Fruit fly (Drosophila melanogaster) whole organism, pupa: Measurements from ENCODE around the gene Dpm2.
A peak's percentile ranks its signal among the peaks of the same experiment; 100 is the strongest.

Source experiments
- CG10348 ChIP-seq: fragments of 200-800 bp; sonication (Bioruptor generic); IDR thresholded peaks from 2 replicates; pipeline ENCODE4 v1.3.6; 2022; ENCODE audit warnings: missing biosample characterization, missing genetic modification characterization
- CG12605 ChIP-seq: fragments of 200-800 bp; sonication (Bioruptor generic); IDR thresholded peaks from 2 replicates; pipeline ENCODE4 v1.3.6; 2022; ENCODE audit warnings: missing biosample characterization, missing genetic modification characterization
- CG13204 ChIP-seq: fragments of 200-800 bp; sonication (Bioruptor generic); optimal IDR thresholded peaks from 2 replicates; lab custom pipeline; 2018; ENCODE audit warnings: missing biosample characterization, mild to moderate bottlenecking, missing genetic modification characterization, moderate library complexity
- CG14655 ChIP-seq: fragments of 200-800 bp; sonication (Bioruptor generic); optimal IDR thresholded peaks from 3 replicates; lab custom pipeline; 2017; ENCODE audit warnings: mild to moderate bottlenecking, missing biosample characterization, missing genetic modification reagents, missing genetic modification characterization
- CG15710 ChIP-seq: fragments of 200-800 bp; sonication (Bioruptor generic); optimal IDR thresholded peaks from 2 replicates; lab custom pipeline; 2018; ENCODE audit warnings: missing biosample characterization, mild to moderate bottlenecking, missing genetic modification characterization, moderate library complexity
- CG17806 ChIP-seq: fragments of 200-800 bp; sonication (Bioruptor generic); optimal IDR thresholded peaks from 2 replicates; lab custom pipeline; 2018; ENCODE audit warnings: missing biosample characterization, mild to moderate bottlenecking, missing genetic modification characterization, moderate library complexity
- CG32121 ChIP-seq: fragments of 200-800 bp; sonication (Bioruptor generic); IDR thresholded peaks from 2 replicates; pipeline ENCODE4 v1.3.6; 2022; ENCODE audit warnings: missing biosample characterization, missing genetic modification characterization
- CG34367 ChIP-seq: fragments of 200-800 bp; sonication (Bioruptor generic); optimal IDR thresholded peaks from 2 replicates; lab custom pipeline; 2018; ENCODE audit warnings: missing biosample characterization, mild to moderate bottlenecking, missing genetic modification characterization
- CG4496 ChIP-seq: fragments of 200-800 bp; sonication (Bioruptor generic); IDR thresholded peaks from 3 replicates; pipeline ENCODE4 v1.3.6; 2022; ENCODE audit warnings: missing biosample characterization, missing genetic modification characterization
- CG8159 ChIP-seq: fragments of 200-800 bp; sonication (Bioruptor generic); optimal IDR thresholded peaks from 3 replicates; lab custom pipeline; 2018; ENCODE audit warnings: missing biosample characterization, mild to moderate bottlenecking, missing genetic modification characterization, moderate library complexity
- CG8301 ChIP-seq: fragments of 200-800 bp; sonication (Bioruptor generic); optimal IDR thresholded peaks from 2 replicates; lab custom pipeline; 2018; ENCODE audit warnings: missing biosample characterization, mild to moderate bottlenecking, missing genetic modification characterization
- CG9948 ChIP-seq: fragments of 200-800 bp; sonication (Bioruptor generic); optimal IDR thresholded peaks from 2 replicates; lab custom pipeline; 2018; ENCODE audit warnings: missing biosample characterization, mild to moderate bottlenecking, missing genetic modification characterization, moderate library complexity
- D1 ChIP-seq: fragments of 200-800 bp; sonication (Bioruptor generic); optimal IDR thresholded peaks from 2 replicates; lab custom pipeline; 2018; ENCODE audit warnings: missing biosample characterization, mild to moderate bottlenecking, missing genetic modification characterization, moderate library complexity
- EcR ChIP-seq: fragments of 200-800 bp; sonication (Bioruptor generic); optimal IDR thresholded peaks from 3 replicates; lab custom pipeline; 2019; ENCODE audit warnings: missing biosample characterization, missing genetic modification characterization, mild to moderate bottlenecking, moderate library complexity, missing genetic modification reagents
- Ets98B ChIP-seq: fragments of 200-800 bp; sonication (Bioruptor generic); IDR thresholded peaks from 2 replicates; pipeline ENCODE4 v1.3.6; 2022; ENCODE audit warnings: missing biosample characterization, missing genetic modification characterization
- Pif1A ChIP-seq: fragments of 200-800 bp; sonication (Bioruptor generic); optimal IDR thresholded peaks from 3 replicates; lab custom pipeline; 2016; ENCODE audit warnings: missing biosample characterization, missing genetic modification characterization
- Pif1B ChIP-seq: fragments of 200-800 bp; sonication (Bioruptor generic); optimal IDR thresholded peaks from 3 replicates; lab custom pipeline; 2016; ENCODE audit warnings: missing biosample characterization, missing genetic modification characterization
- Snoo ChIP-seq: fragments of 200-800 bp; sonication (Bioruptor generic); optimal IDR thresholded peaks from 3 replicates; lab custom pipeline; 2017; ENCODE audit warnings: missing biosample characterization, mild to moderate bottlenecking, missing genetic modification characterization, inconsistent platforms
- fd96Ca ChIP-seq: fragments of 200-800 bp; sonication (Bioruptor generic); IDR thresholded peaks from 3 replicates; pipeline ENCODE4 v1.3.6; 2022; ENCODE audit warnings: missing biosample characterization, missing genetic modification characterization
- gl ChIP-seq: fragments of 200-800 bp; sonication (Bioruptor generic); optimal IDR thresholded peaks from 2 replicates; lab custom pipeline; 2018; ENCODE audit warnings: missing biosample characterization, mild to moderate bottlenecking, missing genetic modification characterization
- rn ChIP-seq: fragments of 200-800 bp; sonication (Bioruptor generic); IDR thresholded peaks from 2 replicates; pipeline ENCODE4 v1.3.6; 2022; ENCODE audit warnings: missing biosample characterization, missing genetic modification characterization

Gene Dpm2

DNA sequence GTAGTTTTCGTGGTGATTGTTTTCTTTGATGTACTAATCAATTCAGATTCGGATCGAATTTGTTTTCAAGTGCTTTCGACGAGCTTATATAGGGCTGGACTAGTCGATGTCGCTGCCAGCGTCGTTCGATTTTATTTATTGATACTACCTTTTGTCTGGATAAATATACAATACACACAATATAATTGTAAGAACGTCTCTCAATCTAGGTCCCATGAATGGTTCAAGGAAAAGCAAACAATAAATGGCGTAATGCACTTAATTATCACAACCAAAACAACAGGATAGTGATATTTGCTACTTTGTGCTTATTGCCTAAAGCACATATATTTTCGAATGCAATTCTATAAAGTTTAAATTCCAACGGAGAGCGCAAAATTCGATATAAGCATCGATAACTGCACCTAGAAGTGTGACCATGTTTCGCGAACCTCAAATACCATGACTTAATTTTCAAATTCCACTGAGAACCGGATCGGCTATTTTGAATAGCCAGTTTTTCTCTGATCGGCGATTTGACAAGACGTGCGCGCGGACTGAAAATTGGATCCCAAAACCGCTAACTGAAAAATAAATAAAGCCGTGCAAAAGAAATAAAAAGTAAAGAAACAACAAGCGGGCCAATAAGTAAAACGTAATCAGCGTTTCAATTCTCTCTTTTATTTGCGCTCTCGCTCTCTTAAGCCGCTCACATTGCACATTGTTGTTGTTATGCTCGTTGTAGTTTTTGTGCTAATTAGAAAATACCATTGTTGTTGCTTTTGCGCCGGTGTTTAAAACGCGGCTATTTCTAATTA is 17.2 kb downstream of the Dpm2 start, which contains the start of the genes Drsl6 and kst:
Gene Drsl6 (minus strand): TSS at position 51 of the 797 bp plus-strand sequence.
Gene kst (plus strand): TSS at position 493 of the 797 bp plus-strand sequence.
- TF ChIP-seq CG34367, result no peak
- no peak for TF ChIP-seq CG8159 (tag; lab: Kevin White, UChicago)
- TF ChIP-seq Ets98B, result peak; percentile 55; the same call in 1 of the 2 replicates
- TF ChIP-seq CG4496, result peak; percentile 69
- TF ChIP-seq fd96Ca, result peak; percentile 33; the same call in 1 of the 3 replicates
- peak; percentile 17 for TF ChIP-seq CG9948 (tag; lab: Kevin White, UChicago)
- TF ChIP-seq gl (tag; lab: Kevin White, UChicago), result peak; percentile 64
- peak; percentile 48 for TF ChIP-seq CG15710 (tag; lab: Kevin White, UChicago)
- no peak for TF ChIP-seq D1 (tag; lab: Kevin White, UChicago)
- no peak for TF ChIP-seq CG8301
- peak; percentile 82 for TF ChIP-seq CG12605
- peak; percentile 32; the same call in 1 of the 2 replicates for TF ChIP-seq CG32121 (GFP tag; lab: Robert Waterston, UW)
- TF ChIP-seq rn (GFP tag; lab: Robert Waterston, UW), result peak; percentile 38; the same call in 1 of the 2 replicates
- peak; percentile 32 for TF ChIP-seq CG17806 (tag; lab: Kevin White, UChicago)

- TF ChIP-seq Ets98B (no peak), fd96Ca (no peak), Pif1B (GFP tag; lab: Kevin White, UChicago) (no peak), EcR (GFP tag; lab: Kevin White, UChicago) (peak; percentile 17), CG8159 (tag; lab: Kevin White, UChicago) (no peak)
- TF ChIP-seq, all 21 proteins: peak for 1
Measured at dm6 chr3L:3337345-3337928, 18.1 kb downstream of the Dpm2 start.

- TF ChIP-seq EcR (GFP tag; lab: Kevin White, UChicago) (peak; percentile 70), D1 (tag; lab: Kevin White, UChicago) (no peak), CG9948 (tag; lab: Kevin White, UChicago) (peak; percentile 55), CG34367 (peak; percentile 31), rn (GFP tag; lab: Robert Waterston, UW) (no peak), Snoo (tag; lab: Kevin White, UChicago) (no peak), CG17806 (tag; lab: Kevin White, UChicago) (peak; percentile 43), Ets98B (no peak), Pif1B (GFP tag; lab: Kevin White, UChicago) (no peak), CG13204 (GFP tag; lab: Kevin White, UChicago) (peak; percentile 35), CG32121 (GFP tag; lab: Robert Waterston, UW) (no peak), CG10348 (no peak), CG8301 (peak; percentile 27), CG12605 (no peak), CG8159 (tag; lab: Kevin White, UChicago) (peak; percentile 62), gl (tag; lab: Kevin White, UChicago) (no peak), Pif1A (no peak), CG4496 (no peak; the same call in 2 of the 3 replicates), fd96Ca (no peak), CG14655 (no peak), CG15710 (tag; lab: Kevin White, UChicago) (peak; percentile 70)
Measured at dm6 chr3L:3338028-3338855, 18.9 kb downstream of the Dpm2 start.

DNA sequence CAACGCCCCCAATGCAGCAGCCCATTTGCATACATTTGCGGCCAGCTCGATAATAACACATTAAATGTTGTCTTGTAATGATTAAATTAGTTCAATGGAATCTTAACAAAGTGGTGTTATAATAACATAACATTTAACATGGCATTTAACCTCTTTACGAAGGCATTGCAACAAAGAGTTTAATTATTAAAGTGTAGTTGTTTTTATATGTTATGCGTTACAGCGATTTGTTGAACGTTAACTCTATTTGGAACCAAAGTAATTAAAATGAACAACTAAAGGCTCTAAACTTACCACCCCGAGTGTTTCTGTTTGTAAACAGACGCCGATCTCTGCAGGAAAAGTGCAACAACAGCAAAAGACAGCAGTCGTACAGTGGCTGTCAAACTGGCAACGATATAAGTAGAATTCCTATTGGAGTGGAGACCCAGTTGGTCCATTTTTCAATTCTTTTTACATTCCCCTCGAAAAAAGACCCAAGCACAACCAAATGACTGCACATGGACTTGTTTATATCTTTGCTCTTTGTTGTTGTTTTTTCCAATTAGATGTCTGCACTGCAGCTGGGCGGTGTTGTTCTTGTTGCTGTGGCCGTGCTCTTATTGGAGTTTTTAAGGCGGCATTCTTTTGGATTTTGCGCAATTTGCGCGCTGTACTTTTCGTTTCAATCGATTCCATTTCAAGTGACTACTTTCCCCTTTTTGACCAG is 19.7 kb downstream of the Dpm2 start:
- TF ChIP-seq CG8301 (peak; percentile 83), CG9948 (tag; lab: Kevin White, UChicago) (peak; percentile 63), CG8159 (tag; lab: Kevin White, UChicago) (peak; percentile 83), CG34367 (peak; percentile 11), CG32121 (GFP tag; lab: Robert Waterston, UW) (peak; percentile 55), Pif1A (peak; percentile 55), rn (GFP tag; lab: Robert Waterston, UW) (no peak), CG13204 (GFP tag; lab: Kevin White, UChicago) (no peak), Pif1B (GFP tag; lab: Kevin White, UChicago) (peak; percentile 17), CG14655 (peak; percentile 89), CG15710 (tag; lab: Kevin White, UChicago) (peak; percentile 65), D1 (tag; lab: Kevin White, UChicago) (no peak), EcR (GFP tag; lab: Kevin White, UChicago) (no peak), CG17806 (tag; lab: Kevin White, UChicago) (peak; percentile 78), Ets98B (peak; percentile 47), Snoo (tag; lab: Kevin White, UChicago) (no peak), gl (tag; lab: Kevin White, UChicago) (peak; percentile 53), CG12605 (peak; percentile 66), fd96Ca (peak; percentile 39; the same call in 2 of the 3 replicates), CG4496 (peak; percentile 33; the same call in 1 of the 3 replicates), CG10348 (no peak)
